Fruit fly (Drosophila melanogaster) whole organism, adult: ENCODE measurements around the gene LysX.

Experiments used
- CG11617 ChIP-seq: fragments of 200-800 bp; sonication (Bioruptor generic); optimal IDR thresholded peaks from 2 replicates; lab custom pipeline; 2017; ENCODE audit warnings: mild to moderate bottlenecking, missing biosample characterization, missing genetic modification reagents, missing genetic modification characterization
- CG12768 ChIP-seq: fragments of 200-800 bp; sonication (Bioruptor generic); optimal IDR thresholded peaks from 2 replicates; lab custom pipeline; 2017; ENCODE audit warnings: missing biosample characterization, missing genetic modification characterization, mild to moderate bottlenecking, moderate library complexity, missing genetic modification reagents
- CG14711 ChIP-seq: fragments of 200-800 bp; sonication (Bioruptor generic); optimal IDR thresholded peaks from 2 replicates; lab custom pipeline; 2018; ENCODE audit warnings: missing biosample characterization, mild to moderate bottlenecking, missing genetic modification characterization, moderate library complexity
- CG1620 ChIP-seq: fragments of 200-800 bp; sonication (Bioruptor generic); optimal IDR thresholded peaks from 2 replicates; lab custom pipeline; 2016; ENCODE audit warnings: missing biosample characterization, missing genetic modification characterization
- CG33017 ChIP-seq: fragments of 200-800 bp; sonication (Bioruptor generic); optimal IDR thresholded peaks from 2 replicates; lab custom pipeline; 2018; ENCODE audit warnings: missing biosample characterization, mild to moderate bottlenecking, missing genetic modification characterization, moderate library complexity
- CG5204 ChIP-seq: fragments of 200-800 bp; sonication (Bioruptor generic); optimal IDR thresholded peaks from 2 replicates; lab custom pipeline; 2016; ENCODE audit warnings: missing biosample characterization, missing genetic modification characterization
- CG7045 ChIP-seq: fragments of 200-800 bp; sonication (Bioruptor generic); optimal IDR thresholded peaks from 2 replicates; lab custom pipeline; 2017; ENCODE audit warnings: missing biosample characterization, mild to moderate bottlenecking, missing genetic modification characterization
- CG7101 ChIP-seq: fragments of 200-800 bp; sonication (Bioruptor generic); optimal IDR thresholded peaks from 2 replicates; lab custom pipeline; 2018; ENCODE audit warnings: missing biosample characterization, mild to moderate bottlenecking, missing genetic modification characterization, moderate library complexity
- Clk ChIP-seq: fragments of 200-800 bp; sonication (Bioruptor generic); optimal IDR thresholded peaks from 2 replicates; lab custom pipeline; 2017; ENCODE audit warnings: missing biosample characterization, missing genetic modification characterization
- Crg-1 ChIP-seq: fragments of 200-800 bp; sonication (Bioruptor generic); optimal IDR thresholded peaks from 2 replicates; lab custom pipeline; 2016; ENCODE audit warnings: missing biosample characterization, missing genetic modification characterization
- Hr96 ChIP-seq: fragments of 200-800 bp; sonication (Bioruptor generic); optimal IDR thresholded peaks from 2 replicates; lab custom pipeline; 2016; ENCODE audit warnings: missing biosample characterization, missing genetic modification characterization
- Mnt ChIP-seq: fragments of 200-800 bp; sonication (Bioruptor generic); optimal IDR thresholded peaks from 2 replicates; lab custom pipeline; 2016; ENCODE audit warnings: missing biosample characterization, mild to moderate bottlenecking, missing genetic modification characterization
- bab1 ChIP-seq: fragments of 200-800 bp; sonication (Bioruptor generic); optimal IDR thresholded peaks from 3 replicates; lab custom pipeline; 2019; ENCODE audit warnings: missing biosample characterization, mild to moderate bottlenecking, missing genetic modification characterization, moderate library complexity
- cic ChIP-seq: fragments of 200-800 bp; sonication (Bioruptor generic); optimal IDR thresholded peaks from 2 replicates; lab custom pipeline; 2017; ENCODE audit warnings: missing biosample characterization, mild to moderate bottlenecking, missing genetic modification characterization, moderate library complexity
- cnc ChIP-seq, 2 experiments: fragments of >200 bp; optimal IDR thresholded peaks; 2 replicates each; lab custom pipeline; 2017
- kay ChIP-seq: fragments of 200-800 bp; sonication (Bioruptor generic); peaks from one replicate; lab custom pipeline; 2016; ENCODE audit warnings: missing biosample characterization, missing genetic modification characterization, borderline replicate concordance
- ovo ChIP-seq: fragments of 200-800 bp; sonication (Bioruptor generic); optimal IDR thresholded peaks from 2 replicates; lab custom pipeline; 2016; ENCODE audit warnings: missing biosample characterization, missing genetic modification characterization
- pad ChIP-seq: fragments of 200-800 bp; sonication (Bioruptor generic); optimal IDR thresholded peaks from 3 replicates; lab custom pipeline; 2017; ENCODE audit warnings: missing biosample characterization, missing genetic modification characterization, mild to moderate bottlenecking, moderate library complexity, missing genetic modification reagents
- tj ChIP-seq: fragments of 200-800 bp; sonication (Bioruptor generic); optimal IDR thresholded peaks from 3 replicates; lab custom pipeline; 2017; ENCODE audit warnings: missing biosample characterization, mild to moderate bottlenecking, missing genetic modification characterization, moderate library complexity
- toe ChIP-seq: fragments of 200-800 bp; sonication (Bioruptor generic); optimal IDR thresholded peaks from 2 replicates; lab custom pipeline; 2016; ENCODE audit warnings: missing biosample characterization, missing genetic modification characterization

Gene LysX

DNA sequence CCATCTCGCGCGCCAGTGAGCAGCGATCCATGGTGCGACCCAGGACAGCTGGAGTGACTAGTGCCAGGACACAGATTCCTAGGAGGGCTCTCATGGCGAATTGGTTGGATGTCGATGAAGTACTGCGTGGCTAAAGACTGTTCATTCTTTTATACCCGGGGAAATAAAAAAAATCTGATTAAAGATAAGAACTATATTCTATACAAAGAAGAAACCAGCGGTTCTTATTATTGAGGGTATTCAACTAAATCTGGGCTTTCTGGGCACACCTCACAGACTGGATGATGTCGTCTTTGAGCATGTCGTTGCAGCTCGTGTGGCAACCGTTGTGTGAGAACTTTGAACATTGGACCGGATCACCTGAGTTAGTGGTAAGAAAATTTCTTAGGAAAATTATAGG is at the start of gene LysX:
Gene LysX (minus strand): TSS at position 101 of the 400 bp plus-strand sequence.
- TF ChIP-seq Hr96 (GFP tag; lab: Kevin White, UChicago) (no peak), tj (GFP tag; lab: Kevin White, UChicago) (no peak), cic (GFP tag; lab: Kevin White, UChicago) (no peak), CG11617 (GFP tag; lab: Kevin White, UChicago) (no peak), CG12768 (no peak), toe (GFP tag; lab: Kevin White, UChicago) (no peak), Clk (GFP tag; lab: Kevin White, UChicago) (no peak), CG33017 (tag; lab: Kevin White, UChicago) (no peak), Crg-1 (GFP tag; lab: Kevin White, UChicago) (no peak)

DNA sequence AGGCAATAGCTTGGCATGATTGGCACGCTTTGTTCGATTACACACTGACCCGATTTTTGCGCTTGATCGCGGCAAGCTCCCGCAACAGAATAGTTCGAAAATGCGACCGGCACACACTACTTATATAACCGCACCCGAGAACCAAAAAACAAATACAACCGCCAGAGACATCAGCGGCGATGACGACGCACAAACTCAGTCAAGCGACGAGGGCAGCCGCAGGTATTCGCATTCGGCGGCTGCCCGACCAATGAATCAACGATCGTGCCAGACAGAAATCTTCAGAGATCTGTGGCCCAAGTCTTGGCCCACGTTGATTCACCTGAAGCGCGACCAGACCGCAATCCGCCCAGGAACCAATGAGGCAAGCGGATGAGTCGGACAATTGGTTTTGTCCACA is 43.1 kb upstream of the LysX start, which contains the start of gene CG9192:
Gene CG9192 (minus strand): TSS at position 101 of the 400 bp plus-strand sequence.
- TF ChIP-seq Mnt (GFP tag; lab: Kevin White, UChicago) (no peak), ovo (GFP tag; lab: Kevin White, UChicago) (no peak), toe (GFP tag; lab: Kevin White, UChicago) (no peak)

DNA sequence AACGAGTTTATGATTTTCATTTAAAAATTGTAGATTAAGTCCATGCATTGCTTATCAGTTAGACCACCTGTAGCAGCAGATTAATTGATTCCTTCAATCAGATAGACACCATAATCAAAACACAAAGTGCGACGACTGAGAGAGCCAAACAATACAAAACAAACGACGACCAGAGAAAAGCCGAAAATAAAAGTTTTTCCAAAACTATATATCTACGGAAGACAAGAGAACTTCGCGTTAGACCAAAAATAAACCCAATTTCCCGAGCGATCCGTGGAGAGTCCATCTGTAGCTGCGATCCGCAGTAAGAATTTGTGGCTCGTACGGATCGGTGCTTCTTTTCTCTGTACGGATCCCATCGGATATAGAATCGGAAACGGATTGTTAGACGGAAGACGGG is 40.3 kb upstream of the LysX start, which contains the start of gene galene:
Gene galene (plus strand): TSS at position 301 of the 400 bp plus-strand sequence.
- TF ChIP-seq CG11617 (GFP tag; lab: Kevin White, UChicago): no peak
- no peak for TF ChIP-seq pad
- TF ChIP-seq CG33017 (tag; lab: Kevin White, UChicago): no peak
- TF ChIP-seq Mnt (GFP tag; lab: Kevin White, UChicago): no peak
- no peak for TF ChIP-seq Clk (GFP tag; lab: Kevin White, UChicago)
- no peak for TF ChIP-seq kay (GFP tag; lab: Kevin White, UChicago)
- no peak for TF ChIP-seq Hr96 (GFP tag; lab: Kevin White, UChicago)

DNA sequence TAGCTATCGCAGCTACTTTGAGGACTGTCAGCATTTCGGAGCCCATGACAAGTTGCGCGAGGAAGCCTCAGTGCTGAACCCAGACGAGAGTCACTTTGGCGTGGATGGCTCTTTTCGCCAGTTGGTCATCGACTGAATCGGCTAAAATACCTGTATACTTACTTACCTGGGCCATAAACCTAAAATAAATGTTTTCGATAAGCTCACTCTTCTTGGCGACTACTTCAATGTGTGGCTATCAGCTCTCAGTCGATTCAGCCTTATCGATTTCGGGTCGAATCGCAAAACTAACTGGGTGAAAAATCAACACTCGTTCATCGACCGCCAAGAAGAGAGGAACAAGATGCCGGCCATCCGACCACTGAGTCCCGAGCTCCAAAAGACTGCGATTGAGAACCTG is 38.7 kb upstream of the LysX start, which contains the start of gene CG33966:
Gene CG33966 (plus strand): TSS at position 301 of the 400 bp plus-strand sequence.
- no peak for TF ChIP-seq CG1620 (GFP tag; lab: Kevin White, UChicago)
- no peak for TF ChIP-seq tj (GFP tag; lab: Kevin White, UChicago)
- no peak for TF ChIP-seq toe (GFP tag; lab: Kevin White, UChicago)
- no peak for TF ChIP-seq CG12768
- no peak for TF ChIP-seq CG7045 (GFP tag; lab: Kevin White, UChicago)
- TF ChIP-seq Clk (GFP tag; lab: Kevin White, UChicago): no peak
- TF ChIP-seq CG7101 (tag; lab: Kevin White, UChicago): no peak
- no peak for TF ChIP-seq cic (GFP tag; lab: Kevin White, UChicago)
- no peak for TF ChIP-seq bab1 (GFP tag; lab: Kevin White, UChicago)
- no peak for TF ChIP-seq CG33017 (tag; lab: Kevin White, UChicago)
- TF ChIP-seq ovo (GFP tag; lab: Kevin White, UChicago): no peak
- TF ChIP-seq CG14711 (tag; lab: Kevin White, UChicago): no peak
- no peak for TF ChIP-seq CG5204 (GFP tag; lab: Kevin White, UChicago)
- TF ChIP-seq kay (GFP tag; lab: Kevin White, UChicago): no peak
- no peak for TF ChIP-seq pad
- TF ChIP-seq Crg-1 (GFP tag; lab: Kevin White, UChicago): no peak
- no peak for TF ChIP-seq Hr96 (GFP tag; lab: Kevin White, UChicago)
- no peak for TF ChIP-seq CG11617 (GFP tag; lab: Kevin White, UChicago)

DNA sequence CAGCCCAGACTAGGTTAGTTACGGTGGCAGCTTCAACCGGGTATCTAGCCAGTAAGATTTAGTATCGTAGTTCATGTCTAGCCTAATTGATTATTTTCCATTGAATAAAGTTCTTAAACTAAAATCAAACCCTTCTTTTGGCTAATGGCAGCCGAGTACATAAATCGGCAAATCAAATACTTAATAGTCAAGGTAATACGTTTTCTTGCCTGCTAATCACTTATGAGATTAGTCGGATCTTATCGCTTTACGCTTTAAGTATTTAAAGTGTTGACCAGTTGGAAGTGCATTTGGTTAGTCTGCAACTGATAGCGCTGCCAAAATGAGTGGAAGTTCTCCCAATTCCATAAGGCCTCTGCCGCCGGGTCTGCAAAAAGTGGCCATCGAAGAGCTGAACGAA is 37.5 kb upstream of the LysX start, which contains the start of gene CG33965:
Gene CG33965 (plus strand): TSS at position 301 of the 400 bp plus-strand sequence.
- no peak for TF ChIP-seq CG1620 (GFP tag; lab: Kevin White, UChicago)
- TF ChIP-seq toe (GFP tag; lab: Kevin White, UChicago): no peak
- no peak for TF ChIP-seq cic (GFP tag; lab: Kevin White, UChicago)
- no peak for TF ChIP-seq cnc (optimal IDR thresholded peaks at IDR 0.05; lab: Kevin White, UChicago)
- TF ChIP-seq CG33017 (tag; lab: Kevin White, UChicago): no peak
- no peak for TF ChIP-seq ovo (GFP tag; lab: Kevin White, UChicago)

DNA sequence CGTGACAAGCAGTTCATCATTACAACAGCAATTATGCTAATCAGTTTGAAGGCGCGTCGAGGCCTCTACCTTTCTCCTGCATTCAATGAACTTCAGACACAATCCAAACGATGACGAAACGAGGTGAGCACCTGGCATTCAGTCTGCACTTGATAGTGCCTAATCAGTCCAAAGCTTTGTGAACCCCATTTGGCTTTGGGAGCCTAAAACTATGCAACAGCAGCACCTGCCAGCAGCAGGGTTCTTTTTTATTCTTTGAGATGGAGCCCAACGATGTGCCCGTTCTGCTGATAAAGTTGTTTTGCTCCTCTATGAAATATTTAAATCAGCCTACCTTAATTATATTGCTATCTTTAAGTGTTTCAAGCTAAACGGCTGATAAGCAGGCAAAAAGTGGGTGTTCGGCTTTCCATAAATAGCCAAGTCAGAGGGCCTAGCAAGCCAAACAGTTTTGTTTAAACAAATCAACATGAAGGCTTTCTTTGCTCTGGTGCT is 32.2 kb upstream of the LysX start, which contains the start of gene LysS:
Gene LysS (plus strand): TSS at position 445 of the 495 bp plus-strand sequence.
- no peak for TF ChIP-seq CG33017 (tag; lab: Kevin White, UChicago)
- no peak for TF ChIP-seq Hr96 (GFP tag; lab: Kevin White, UChicago)
- no peak for TF ChIP-seq CG7045 (GFP tag; lab: Kevin White, UChicago)
- no peak for TF ChIP-seq CG14711 (tag; lab: Kevin White, UChicago)
- no peak for TF ChIP-seq Mnt (GFP tag; lab: Kevin White, UChicago)
- TF ChIP-seq cic (GFP tag; lab: Kevin White, UChicago): no peak
- TF ChIP-seq CG12768: no peak
- no peak for TF ChIP-seq CG11617 (GFP tag; lab: Kevin White, UChicago)
- no peak for TF ChIP-seq Crg-1 (GFP tag; lab: Kevin White, UChicago)
- TF ChIP-seq pad: no peak
- TF ChIP-seq kay (GFP tag; lab: Kevin White, UChicago): no peak
- TF ChIP-seq CG7101 (tag; lab: Kevin White, UChicago): no peak
- no peak for TF ChIP-seq CG1620 (GFP tag; lab: Kevin White, UChicago)
